Worm (Caenorhabditis elegans): Measurements from ENCODE around the gene srd-39.

srd-39 gene

DNA sequence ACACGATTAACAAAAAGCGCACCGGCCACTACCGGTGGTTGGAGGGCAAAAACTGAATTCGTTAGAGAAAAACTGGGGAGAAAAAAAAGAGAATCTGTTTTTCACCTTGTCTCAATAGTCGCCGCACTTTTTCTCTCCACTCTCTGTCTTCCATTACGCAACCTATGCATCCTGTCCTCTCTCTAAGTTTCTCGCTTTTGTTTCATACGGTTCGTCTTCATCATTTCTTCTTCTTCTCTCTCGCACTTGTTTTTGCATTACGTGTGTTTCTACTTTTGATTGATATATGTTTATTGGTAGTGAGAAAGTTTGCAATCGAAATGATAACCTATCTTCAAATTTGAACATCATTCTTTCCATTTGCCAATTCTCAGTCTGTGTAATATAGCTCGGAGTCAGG lies 20.2 kb upstream of the srd-39 start (continued):
- TF ChIP-seq zfp-2 (tag; optimal IDR thresholded peaks at IDR 0.05), result no peak
- no peak for TF ChIP-seq nhr-102 (tag; optimal IDR thresholded peaks at IDR 0.05)
- TF ChIP-seq mes-2 (tag; optimal IDR thresholded peaks at IDR 0.05; ENCODE audit: poor library complexity, severe bottlenecking), result peak; percentile 33
- TF ChIP-seq ZK546.5 (tag; optimal IDR thresholded peaks at IDR 0.05), result no peak
- no peak for TF ChIP-seq daf-12 (tag; optimal IDR thresholded peaks at IDR 0.05)
- no peak for TF ChIP-seq T20F7.1 (GFP tag; optimal IDR thresholded peaks at IDR 0.05)
- peak; percentile 31; the same call in 1 of the 2 replicates for TF ChIP-seq dmd-6 (GFP tag; IDR thresholded peaks at IDR 0.05)
- TF ChIP-seq mdl-1 (tag; optimal IDR thresholded peaks at IDR 0.05), result peak in 1 of 2 experiments; percentile 57
- TF ChIP-seq sdz-12 (GFP tag; optimal IDR thresholded peaks at IDR 0.05), result no peak
- TF ChIP-seq mdt-29 (GFP tag; IDR thresholded peaks at IDR 0.05), result no peak
- TF ChIP-seq R02D3.7 (tag; optimal IDR thresholded peaks at IDR 0.05), result no peak
- no peak for TF ChIP-seq gei-8 (GFP tag; optimal IDR thresholded peaks at IDR 0.05)
- no peak for TF ChIP-seq skn-1 (tag; optimal IDR thresholded peaks at IDR 0.05)
- no peak for TF ChIP-seq Y48G9A.11 (GFP tag; IDR thresholded peaks at IDR 0.05)
- no peak for TF ChIP-seq ces-1 (GFP tag; optimal IDR thresholded peaks at IDR 0.05)
- TF ChIP-seq daf-16 (GFP tag; optimal IDR thresholded peaks at IDR 0.05), result no peak
- peak; percentile 62 for TF ChIP-seq daf-16 (tag; optimal IDR thresholded peaks at IDR 0.05)
- no peak for TF ChIP-seq nhr-6 (tag; optimal IDR thresholded peaks at IDR 0.05)
- no peak for TF ChIP-seq ceh-62 (tag; optimal IDR thresholded peaks at IDR 0.05)
- TF ChIP-seq saeg-2 (GFP tag; IDR thresholded peaks at IDR 0.05), result no peak
- no peak for TF ChIP-seq lin-15B (tag; optimal IDR thresholded peaks at IDR 0.05)
- 0 out of 2 replicates have a peak, but pooled peaks have one; percentile 56 for TF ChIP-seq ceh-20 (GFP tag; IDR thresholded peaks at IDR 0.05)
- TF ChIP-seq zip-2 (tag; optimal IDR thresholded peaks at IDR 0.05), result no peak
- TF ChIP-seq mep-1 (tag; optimal IDR thresholded peaks at IDR 0.05), result peak; percentile 50
- no peak for TF ChIP-seq hmg-1.1 (GFP tag; IDR thresholded peaks at IDR 0.05)
- TF ChIP-seq ceh-28 (tag; optimal IDR thresholded peaks at IDR 0.05), result no peak
- TF ChIP-seq nhr-28 (tag; optimal IDR thresholded peaks at IDR 0.05), result peak; percentile 79
- no peak for TF ChIP-seq ctbp-1 (GFP tag; IDR thresholded peaks at IDR 0.05)
- TF ChIP-seq nhr-76 (tag; optimal IDR thresholded peaks at IDR 0.05), result no peak
- TF ChIP-seq nhr-42 (GFP tag; IDR thresholded peaks at IDR 0.05), result no peak
- no peak for TF ChIP-seq snpc-4 (tag; optimal IDR thresholded peaks at IDR 0.05)
- peak; percentile 50 for TF ChIP-seq nhr-25 (tag; optimal IDR thresholded peaks at IDR 0.05; ENCODE audit: borderline replicate concordance, insufficient read depth)
- TF ChIP-seq nhr-237 (tag; optimal IDR thresholded peaks at IDR 0.05), result no peak
- TF ChIP-seq aha-1 (tag), result no peak
- no peak for TF ChIP-seq F10B5.3 (tag; optimal IDR thresholded peaks at IDR 0.05)
- TF ChIP-seq aly-2 (tag; optimal IDR thresholded peaks at IDR 0.05), result no peak
- TF ChIP-seq zip-11 (GFP tag; IDR thresholded peaks at IDR 0.05), result no peak
- TF ChIP-seq mxl-3 (GFP tag; optimal IDR thresholded peaks at IDR 0.05), result peak; percentile 16
- TF ChIP-seq php-3 (GFP tag; IDR thresholded peaks at IDR 0.05), result peak; percentile 46; the same call in 1 of the 2 replicates
- TF ChIP-seq F37D6.2 (tag; optimal IDR thresholded peaks at IDR 0.05), result no peak
- TF ChIP-seq D1046.2 (GFP tag; IDR thresholded peaks at IDR 0.05), result no peak
- TF ChIP-seq cey-2 (tag; optimal IDR thresholded peaks at IDR 0.05; ENCODE audit: borderline replicate concordance, insufficient read depth), result no peak
- no peak for TF ChIP-seq zag-1 (tag; optimal IDR thresholded peaks at IDR 0.05)
- no peak for TF ChIP-seq zfp-3 (GFP tag; conservative IDR thresholded peaks at IDR 0.05)
- peak; percentile 2 for TF ChIP-seq nhr-10 (tag; optimal IDR thresholded peaks at IDR 0.05)
- no peak for TF ChIP-seq Y5F2A.4 (GFP tag; optimal IDR thresholded peaks at IDR 0.05)
- TF ChIP-seq ztf-7 (tag; optimal IDR thresholded peaks at IDR 0.05), result no peak
- TF ChIP-seq madf-5 (GFP tag; IDR thresholded peaks at IDR 0.05), result no peak
- no peak for TF ChIP-seq ceh-32 (tag; optimal IDR thresholded peaks at IDR 0.05; ENCODE audit: poor library complexity)
- no peak for TF ChIP-seq lim-7 (GFP tag; IDR thresholded peaks at IDR 0.05)
- TF ChIP-seq daf-8 (GFP tag; IDR thresholded peaks at IDR 0.05), result no peak
- no peak for TF ChIP-seq pha-4 (GFP tag; IDR thresholded peaks at IDR 0.05)
- TF ChIP-seq pha-4 (tag; optimal IDR thresholded peaks at IDR 0.05), result no peak

All from whole organism, L4 larva.